Fruit fly (Drosophila melanogaster) whole organism, prepupa: ENCODE results near the gene RhoGAP15B.

Source experiments
- CG3919 ChIP-seq: fragments of 200-800 bp; sonication (Bioruptor generic); optimal IDR thresholded peaks from 3 replicates; lab custom pipeline; 2016; ENCODE audit warnings: missing biosample characterization, missing genetic modification characterization
- CG4318 ChIP-seq: fragments of 200-800 bp; sonication (Bioruptor generic); optimal IDR thresholded peaks from 3 replicates; lab custom pipeline; 2017; ENCODE audit warnings: missing biosample characterization, mild to moderate bottlenecking, missing genetic modification characterization
- CG6163 ChIP-seq: fragments of 200-800 bp; sonication (Bioruptor generic); IDR thresholded peaks from 3 replicates; pipeline ENCODE4 v1.3.6; 2022; ENCODE audit warnings: missing biosample characterization, missing genetic modification characterization
- Eip75B ChIP-seq: fragments of 200-800 bp; sonication (Bioruptor generic); optimal IDR thresholded peaks from 3 replicates; lab custom pipeline; 2016; ENCODE audit warnings: missing biosample characterization, missing genetic modification characterization
- Smox ChIP-seq: fragments of 200-800 bp; sonication (Bioruptor generic); optimal IDR thresholded peaks from 3 replicates; lab custom pipeline; 2016; ENCODE audit warnings: missing biosample characterization, missing genetic modification characterization
- dac ChIP-seq: fragments of 200-800 bp; sonication (Bioruptor generic); optimal IDR thresholded peaks from 2 replicates; lab custom pipeline; 2017; ENCODE audit warnings: missing biosample characterization, mild to moderate bottlenecking, missing genetic modification characterization
- fkh ChIP-seq: fragments of 200-800 bp; sonication (Bioruptor generic); optimal IDR thresholded peaks from 3 replicates; lab custom pipeline; 2017; ENCODE audit warnings: missing biosample characterization, mild to moderate bottlenecking, missing genetic modification characterization, moderate library complexity
- svp ChIP-seq: fragments of 200-800 bp; sonication (Bioruptor generic); peaks from one replicate; lab custom pipeline; 2016; ENCODE audit warnings: missing biosample characterization, missing genetic modification characterization

dm6 chrX:16918767-16919336 is 24.2 kb upstream of the RhoGAP15B start:
- TF ChIP-seq CG4318 (GFP tag; lab: Kevin White, UChicago): no peak
- no peak for TF ChIP-seq Smox
- TF ChIP-seq svp (GFP tag; lab: Kevin White, UChicago): peak; percentile 40
- TF ChIP-seq CG3919 (GFP tag; lab: Kevin White, UChicago): no peak
- TF ChIP-seq fkh: no peak
- TF ChIP-seq dac: no peak
- no peak for TF ChIP-seq CG6163 (GFP tag; lab: Robert Waterston, UW)
- no peak for TF ChIP-seq Eip75B (GFP tag; lab: Kevin White, UChicago)
